Worm (Caenorhabditis elegans) whole organism, L4 larva: ENCODE data around the gene srt-6.

Experiments
- F37D6.2 ChIP-seq: sonication (generic microtip); optimal IDR thresholded peaks from 2 replicates; lab custom pipeline; 2016; ENCODE audit warnings: mild to moderate bottlenecking, missing genetic modification characterization, missing compliant biosample characterization
- ceh-62 ChIP-seq: sonication (generic microtip); optimal IDR thresholded peaks from 2 replicates; lab custom pipeline; 2017; ENCODE audit warnings: missing biosample characterization, missing genetic modification characterization
- fos-1 ChIP-seq: fragments of 150-350 bp; optimal IDR thresholded peaks from 2 replicates; lab custom pipeline; 2014; ENCODE audit warnings: missing biosample characterization, missing genetic modification characterization
- mdl-1 ChIP-seq, 2 experiments: fragments of 150-350 bp in 1 of 2; sonication (generic microtip) in 1 of 2; optimal IDR thresholded peaks; 2 replicates each; lab custom pipeline; 2014 to 2017; ENCODE audit warnings: missing biosample characterization in 2 of 2, missing genetic modification characterization in 2 of 2
- mep-1 ChIP-seq: fragments of 150-350 bp; sonication (generic microtip); optimal IDR thresholded peaks from 3 replicates; lab custom pipeline; 2014; ENCODE audit warnings: missing biosample characterization, missing genetic modification characterization
- nhr-11 ChIP-seq: fragments of 150-350 bp; optimal IDR thresholded peaks from 2 replicates; lab custom pipeline; 2014; ENCODE audit warnings: missing biosample characterization, missing genetic modification characterization
- nhr-76 ChIP-seq: fragments of 150-350 bp; optimal IDR thresholded peaks from 2 replicates; lab custom pipeline; 2014; ENCODE audit warnings: missing biosample characterization, missing genetic modification characterization
- pha-4 ChIP-seq, 2 experiments: fragments of 150-350 bp in 1 of 2; fragments of 200-800 bp in 1 of 2; sonication (Bioruptor generic) in 1 of 2; IDR thresholded peaks in 1 of 2; optimal IDR thresholded peaks in 1 of 2; 2 replicates each; pipeline versions ENCODE4 v1.3.6 to Lab custom; 2014 to 2022; ENCODE audit warnings: missing genetic modification characterization in 2 of 2, missing genetic modification reagents in 2 of 2, missing biosample characterization in 1 of 2, missing compliant biosample characterization in 1 of 2
- snpc-4 ChIP-seq: fragments of 150-350 bp; optimal IDR thresholded peaks from 2 replicates; lab custom pipeline; 2014; ENCODE audit warnings: missing biosample characterization, missing genetic modification characterization
- unc-62 ChIP-seq, 3 experiments: fragments of 150-350 bp in 1 of 3; sonication (generic microtip); optimal IDR thresholded peaks in 2 of 3; peaks in 1 of 3; 1 replicate in 1 of 3; 2 replicates in 2 of 3; lab custom pipeline; 2014 to 2017; ENCODE audit warnings: missing biosample characterization in 3 of 3, missing genetic modification characterization in 3 of 3, missing genetic modification reagents in 3 of 3, missing genotype in 1 of 3

- TF ChIP-seq pha-4 (GFP tag; IDR thresholded peaks at IDR 0.05; lab: Robert Waterston, UW) (no peak), pha-4 (tag; optimal IDR thresholded peaks at IDR 0.05; lab: Kevin White, UChicago) (no peak), mdl-1 (tag; optimal IDR thresholded peaks at IDR 0.05; lab: Kevin White, UChicago) (no peak), F37D6.2 (no peak), nhr-11 (tag; lab: Kevin White, UChicago) (no peak), unc-62 (GFP tag; optimal IDR thresholded peaks at IDR 0.05 in 1 of 2; lab: Kevin White, UChicago) (peak in 1 of 2 experiments; percentile 93), unc-62 (tag; optimal IDR thresholded peaks at IDR 0.05; lab: Kevin White, UChicago) (no peak), ceh-62 (tag; lab: Kevin White, UChicago) (no peak), snpc-4 (tag; lab: Kevin White, UChicago) (no peak), nhr-76 (no peak), fos-1 (tag; lab: Kevin White, UChicago) (no peak), mep-1 (tag; lab: Kevin White, UChicago) (no peak)
Measured at ce11 chrV:7369578-7369977, 39.0 kb downstream of the srt-6 start, which contains the start of gene srj-14.
